1 fruit fly cellular context compared by ENCODE assay signal in the genomic region with DNA sequence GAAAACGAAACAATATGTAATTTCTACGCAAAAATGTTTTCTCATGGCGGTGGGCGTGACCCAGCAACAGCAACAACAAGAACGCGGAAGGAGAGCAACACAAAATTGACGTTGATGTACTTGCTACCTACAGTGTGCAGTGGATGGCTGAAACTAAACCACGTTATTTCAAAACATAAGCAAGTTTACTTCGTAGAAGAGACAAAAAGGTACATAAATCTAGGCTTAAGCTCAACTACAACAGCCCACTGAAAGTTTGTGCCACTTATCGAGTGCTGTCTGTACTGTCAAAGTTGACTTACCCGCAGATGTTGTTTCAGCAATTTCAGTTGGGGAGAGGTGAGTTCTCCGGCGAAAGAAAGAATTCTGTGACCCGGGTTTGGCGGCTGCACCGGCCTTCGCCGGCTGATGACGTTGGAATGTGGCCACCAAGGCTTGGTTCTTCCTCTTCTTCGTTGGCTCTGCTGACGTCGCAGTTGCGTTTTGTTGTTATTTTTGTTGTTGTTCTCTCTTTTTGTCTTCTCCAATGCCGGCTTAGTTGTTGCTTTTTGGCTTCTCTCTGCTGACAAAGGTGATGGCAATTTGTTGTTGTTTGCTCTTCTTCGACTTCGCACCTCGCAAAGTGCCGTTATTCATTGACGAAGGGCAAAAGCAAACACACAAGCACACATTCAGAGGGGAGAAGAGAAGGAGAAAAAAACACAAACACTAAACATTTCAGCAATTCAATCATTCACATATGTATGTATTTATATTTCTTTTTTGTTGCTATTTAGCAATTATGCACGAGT.
A peak's percentile ranks its signal among the peaks of the same experiment; 100 is the strongest.
TF ChIP-seq lines count a peak whose summit lies in the region.

No protein-coding gene starts in this region.

TF ChIP-seq in whole organism, embryonic, 481 proteins besides CTCF, POLR2A, EP300 and RAD21 (continued from another document):
- TF ChIP-seq luna (GFP tag; optimal IDR thresholded peaks at IDR 0.05; lab: Kevin White, UChicago) (no peak), CG2875 (GFP tag; optimal IDR thresholded peaks at IDR 0.05; lab: Kevin White, UChicago) (no peak), Nf-YA (GFP tag; IDR thresholded peaks at IDR 0.05; lab: Robert Waterston, UW) (no peak), CG11456 (GFP tag; IDR thresholded peaks at IDR 0.05; lab: Robert Waterston, UW) (0 out of 3 replicates have a peak, but pooled peaks have one; percentile 46), tll (GFP tag; optimal IDR thresholded peaks at IDR 0.05; lab: Kevin White, UChicago) (peak in 1 of 2 experiments; percentile 86), nerfin-2 (GFP tag; IDR thresholded peaks at IDR 0.05; lab: Robert Waterston, UW; ENCODE audit: partially characterized antibody) (no peak), CG4360 (GFP tag; IDR thresholded peaks at IDR 0.05; lab: Robert Waterston, UW) (peak; percentile 80), pan (optimal IDR thresholded peaks at IDR 0.05; lab: Kevin White, UChicago) (no peak), pan (GFP tag; optimal IDR thresholded peaks at IDR 0.05 in 1 of 2, IDR thresholded peaks at IDR 0.05 in 1 of 2) (peak in 1 of 2 experiments; percentile 44), prd (optimal IDR thresholded peaks at IDR 0.05; lab: Kevin White, UChicago) (no peak), prd (GFP tag; IDR thresholded peaks at IDR 0.05; lab: Robert Waterston, UW) (peak; percentile 56; the same call in 2 of the 3 replicates), Dip2 (GFP tag; IDR thresholded peaks at IDR 0.05; lab: Robert Waterston, UW) (no peak), chinmo (GFP tag; IDR thresholded peaks at IDR 0.05; lab: Robert Waterston, UW; ENCODE audit: partially characterized antibody) (0 out of 4 replicates have a peak, but pooled peaks have one; percentile 56), grau (tag; optimal IDR thresholded peaks at IDR 0.05; lab: Kevin White, UChicago) (peak; percentile 84), Ada2b (GFP tag; IDR thresholded peaks at IDR 0.05; lab: Robert Waterston, UW) (0 out of 2 replicates have a peak, but pooled peaks have one; percentile 17), sens (GFP tag; lab: Kevin White, UChicago) (peak; percentile 57), sqz (GFP tag; optimal IDR thresholded peaks at IDR 0.05; lab: Kevin White, UChicago) (peak; percentile 16), Adf1 (GFP tag; IDR thresholded peaks at IDR 0.05; lab: Robert Waterston, UW) (no peak), CG15514 (GFP tag; optimal IDR thresholded peaks at IDR 0.05; lab: Kevin White, UChicago) (no peak), CG32767 (GFP tag; IDR thresholded peaks at IDR 0.05; lab: Robert Waterston, UW) (0 out of 2 replicates have a peak, but pooled peaks have one; percentile 25), fd3F (GFP tag; optimal IDR thresholded peaks at IDR 0.05; lab: Kevin White, UChicago) (no peak), pros (GFP tag; optimal IDR thresholded peaks at IDR 0.05; lab: Kevin White, UChicago) (no peak), Camta (GFP tag; optimal IDR thresholded peaks at IDR 0.05; lab: Kevin White, UChicago) (no peak), CG1647 (GFP tag; optimal IDR thresholded peaks at IDR 0.05; lab: Kevin White, UChicago) (no peak), bsh (GFP tag; optimal IDR thresholded peaks at IDR 0.05; lab: Kevin White, UChicago) (peak in 1 of 2 experiments; percentile 19), Usf (GFP tag; optimal IDR thresholded peaks at IDR 0.05; lab: Kevin White, UChicago) (no peak), Trl (optimal IDR thresholded peaks at IDR 0.05; lab: Kevin White, UChicago) (no peak), Trl (GFP tag; optimal IDR thresholded peaks at IDR 0.05; lab: Kevin White, UChicago) (no peak), CG11247 (GFP tag; IDR thresholded peaks at IDR 0.05; lab: Robert Waterston, UW) (0 out of 2 replicates have a peak, but pooled peaks have one; percentile 18), corto (GFP tag; optimal IDR thresholded peaks at IDR 0.05; lab: Kevin White, UChicago) (no peak), Sry-β (GFP tag; optimal IDR thresholded peaks at IDR 0.05; lab: Kevin White, UChicago) (no peak), zen (tag; optimal IDR thresholded peaks at IDR 0.05; lab: Kevin White, UChicago) (no peak), CG14667 (GFP tag; IDR thresholded peaks at IDR 0.05; lab: Robert Waterston, UW) (0 out of 2 replicates have a peak, but pooled peaks have one; percentile 20), knrl (GFP tag; IDR thresholded peaks at IDR 0.05; lab: Robert Waterston, UW; ENCODE audit: partially characterized antibody) (no peak), Antp (GFP tag; optimal IDR thresholded peaks at IDR 0.05; lab: Kevin White, UChicago) (peak; percentile 23), sisA (GFP tag; IDR thresholded peaks at IDR 0.05; lab: Robert Waterston, UW) (peak; percentile 43), ewg (GFP tag; optimal IDR thresholded peaks at IDR 0.05; lab: Kevin White, UChicago) (no peak), lbe (GFP tag; optimal IDR thresholded peaks at IDR 0.05; lab: Kevin White, UChicago) (no peak), CG2202 (tag; optimal IDR thresholded peaks at IDR 0.05; lab: Kevin White, UChicago) (no peak), wdn (GFP tag; IDR thresholded peaks at IDR 0.05; lab: Robert Waterston, UW) (no peak), Atf-2 (GFP tag; optimal IDR thresholded peaks at IDR 0.05; lab: Kevin White, UChicago) (no peak), nmo (GFP tag; optimal IDR thresholded peaks at IDR 0.05; lab: Kevin White, UChicago) (peak; percentile 4), CG9932 (GFP tag; IDR thresholded peaks at IDR 0.05; lab: Robert Waterston, UW) (0 out of 2 replicates have a peak, but pooled peaks have one; percentile 30), CG2678 (tag; optimal IDR thresholded peaks at IDR 0.05; lab: Kevin White, UChicago) (peak; percentile 32), fu2 (GFP tag; optimal IDR thresholded peaks at IDR 0.05; lab: Kevin White, UChicago) (no peak), CG16863 (GFP tag; optimal IDR thresholded peaks at IDR 0.05; lab: Kevin White, UChicago) (peak; percentile 23), CG7839 (tag; optimal IDR thresholded peaks at IDR 0.05; lab: Kevin White, UChicago) (peak; percentile 34), ab (GFP tag; optimal IDR thresholded peaks at IDR 0.05; lab: Kevin White, UChicago) (no peak), MESR4 (GFP tag; optimal IDR thresholded peaks at IDR 0.05; lab: Kevin White, UChicago) (no peak), Atf6 (GFP tag; IDR thresholded peaks at IDR 0.05; lab: Robert Waterston, UW) (no peak), CG18476 (GFP tag; optimal IDR thresholded peaks at IDR 0.05; lab: Kevin White, UChicago) (no peak), NfI (GFP tag; optimal IDR thresholded peaks at IDR 0.05; lab: Kevin White, UChicago) (no peak), ind (GFP tag; optimal IDR thresholded peaks at IDR 0.05; lab: Kevin White, UChicago) (peak; percentile 19), lilli (GFP tag; optimal IDR thresholded peaks at IDR 0.05; lab: Kevin White, UChicago) (peak; percentile 32), CG1024 (GFP tag; IDR thresholded peaks at IDR 0.05; lab: Robert Waterston, UW) (0 out of 2 replicates have a peak, but pooled peaks have one; percentile 5), ken (GFP tag; IDR thresholded peaks at IDR 0.05; lab: Robert Waterston, UW) (no peak), CG4282 (GFP tag; optimal IDR thresholded peaks at IDR 0.05; lab: Kevin White, UChicago) (no peak), CG11696 (GFP tag; IDR thresholded peaks at IDR 0.05; lab: Robert Waterston, UW) (no peak), Blimp-1 (GFP tag; optimal IDR thresholded peaks at IDR 0.05; lab: Kevin White, UChicago) (no peak), gsb-n (tag; optimal IDR thresholded peaks at IDR 0.05; lab: Kevin White, UChicago) (no peak), CG31224 (GFP tag; IDR thresholded peaks at IDR 0.05; lab: Robert Waterston, UW) (no peak), Optix (GFP tag; IDR thresholded peaks at IDR 0.05; lab: Robert Waterston, UW) (no peak), D19B (GFP tag; optimal IDR thresholded peaks at IDR 0.05; lab: Kevin White, UChicago) (no peak), Doc2 (GFP tag; IDR thresholded peaks at IDR 0.05; lab: Robert Waterston, UW) (no peak), so (GFP tag; IDR thresholded peaks at IDR 0.05; lab: Robert Waterston, UW) (no peak), crc (GFP tag; optimal IDR thresholded peaks at IDR 0.05; lab: Kevin White, UChicago) (no peak), bcd (GFP tag; optimal IDR thresholded peaks at IDR 0.05; lab: Kevin White, UChicago) (peak; percentile 22), CG6683 (GFP tag; optimal IDR thresholded peaks at IDR 0.05; lab: Kevin White, UChicago) (no peak), pb (GFP tag; optimal IDR thresholded peaks at IDR 0.05; lab: Kevin White, UChicago) (no peak), da (GFP tag; optimal IDR thresholded peaks at IDR 0.05; lab: Kevin White, UChicago) (no peak), CrebB (tag; optimal IDR thresholded peaks at IDR 0.05; lab: Kevin White, UChicago) (no peak), CG32532 (GFP tag; IDR thresholded peaks at IDR 0.05; lab: Robert Waterston, UW) (peak; percentile 49), Ravus (GFP tag; IDR thresholded peaks at IDR 0.05; lab: Robert Waterston, UW) (no peak), CG12236 (GFP tag; optimal IDR thresholded peaks at IDR 0.05; lab: Kevin White, UChicago) (no peak), TFAM (GFP tag; optimal IDR thresholded peaks at IDR 0.05; lab: Kevin White, UChicago) (no peak), dpn (GFP tag; optimal IDR thresholded peaks at IDR 0.05; lab: Kevin White, UChicago) (peak in 1 of 2 experiments; percentile 29), lola (GFP tag; optimal IDR thresholded peaks at IDR 0.05; lab: Kevin White, UChicago) (no peak), Fer2 (tag; optimal IDR thresholded peaks at IDR 0.05; lab: Kevin White, UChicago) (no peak), Side (GFP tag; optimal IDR thresholded peaks at IDR 0.05; lab: Kevin White, UChicago) (no peak), trem (tag; optimal IDR thresholded peaks at IDR 0.05; lab: Kevin White, UChicago) (no peak), Spps (tag; optimal IDR thresholded peaks at IDR 0.05; lab: Kevin White, UChicago) (no peak), slou (GFP tag; optimal IDR thresholded peaks at IDR 0.05; lab: Kevin White, UChicago) (no peak), Oli (tag; optimal IDR thresholded peaks at IDR 0.05; lab: Kevin White, UChicago) (peak; percentile 18), vfl (GFP tag; optimal IDR thresholded peaks at IDR 0.05; lab: Kevin White, UChicago) (no peak), Bteb2 (GFP tag; optimal IDR thresholded peaks at IDR 0.05; lab: Kevin White, UChicago) (no peak), sima (GFP tag; optimal IDR thresholded peaks at IDR 0.05; lab: Kevin White, UChicago) (no peak), CG9817 (tag; optimal IDR thresholded peaks at IDR 0.05; lab: Kevin White, UChicago) (peak; percentile 3), NFAT (GFP tag; IDR thresholded peaks at IDR 0.05; lab: Robert Waterston, UW) (no peak), Fer3 (tag; optimal IDR thresholded peaks at IDR 0.05; lab: Kevin White, UChicago) (no peak), CG11504 (tag; optimal IDR thresholded peaks at IDR 0.05; lab: Kevin White, UChicago) (peak; percentile 29), CG5180 (GFP tag; optimal IDR thresholded peaks at IDR 0.05; lab: Kevin White, UChicago) (no peak), CG6791 (GFP tag; IDR thresholded peaks at IDR 0.05; lab: Robert Waterston, UW; ENCODE audit: partially characterized antibody) (no peak), pzg (GFP tag; optimal IDR thresholded peaks at IDR 0.05; lab: Kevin White, UChicago) (no peak), ro (GFP tag; IDR thresholded peaks at IDR 0.05; lab: Robert Waterston, UW) (no peak), Pdp1 (GFP tag; optimal IDR thresholded peaks at IDR 0.05; lab: Kevin White, UChicago) (no peak), kay (GFP tag; optimal IDR thresholded peaks at IDR 0.05; lab: Kevin White, UChicago) (no peak), CG32772 (GFP tag; IDR thresholded peaks at IDR 0.05; lab: Robert Waterston, UW) (0 out of 2 replicates have a peak, but pooled peaks have one; percentile 13), Dip3 (GFP tag; optimal IDR thresholded peaks at IDR 0.05; lab: Kevin White, UChicago) (peak; percentile 8), Ptx1 (GFP tag; IDR thresholded peaks at IDR 0.05; lab: Robert Waterston, UW) (peak; percentile 41; the same call in 1 of the 2 replicates), her (GFP tag; optimal IDR thresholded peaks at IDR 0.05; lab: Kevin White, UChicago) (no peak), CG8388 (GFP tag; optimal IDR thresholded peaks at IDR 0.05; lab: Kevin White, UChicago) (no peak), sd (tag; optimal IDR thresholded peaks at IDR 0.05; lab: Kevin White, UChicago) (peak; percentile 74), CG4854 (GFP tag; optimal IDR thresholded peaks at IDR 0.05; lab: Kevin White, UChicago) (no peak), H2.0 (GFP tag; IDR thresholded peaks at IDR 0.05; lab: Robert Waterston, UW) (0 out of 2 replicates have a peak, but pooled peaks have one; percentile 30), Aef1 (GFP tag; IDR thresholded peaks at IDR 0.05; lab: Robert Waterston, UW) (peak; percentile 33; the same call in 2 of the 3 replicates), CG6689 (GFP tag; IDR thresholded peaks at IDR 0.05; lab: Robert Waterston, UW) (no peak), Rfx (GFP tag; IDR thresholded peaks at IDR 0.05; lab: Robert Waterston, UW) (peak; percentile 64), Mrtf (GFP tag; IDR thresholded peaks at IDR 0.05; lab: Robert Waterston, UW) (0 out of 3 replicates have a peak, but pooled peaks have one; percentile 33), CG6654 (GFP tag; optimal IDR thresholded peaks at IDR 0.05; lab: Kevin White, UChicago) (no peak), MBD-R2 (GFP tag; IDR thresholded peaks at IDR 0.05; lab: Robert Waterston, UW) (no peak), CG14710 (tag; optimal IDR thresholded peaks at IDR 0.05; lab: Kevin White, UChicago) (no peak)
